Fruit fly (Drosophila melanogaster) whole organism, larva: ENCODE data around the gene CG4629.

ENCODE experiments used
- noc ChIP-seq: fragments of 200-800 bp; sonication (Bioruptor generic); optimal IDR thresholded peaks from 3 replicates; lab custom pipeline; 2019; ENCODE audit warnings: missing biosample characterization, mild to moderate bottlenecking, missing genetic modification characterization, moderate library complexity

CG4629 gene

DNA sequence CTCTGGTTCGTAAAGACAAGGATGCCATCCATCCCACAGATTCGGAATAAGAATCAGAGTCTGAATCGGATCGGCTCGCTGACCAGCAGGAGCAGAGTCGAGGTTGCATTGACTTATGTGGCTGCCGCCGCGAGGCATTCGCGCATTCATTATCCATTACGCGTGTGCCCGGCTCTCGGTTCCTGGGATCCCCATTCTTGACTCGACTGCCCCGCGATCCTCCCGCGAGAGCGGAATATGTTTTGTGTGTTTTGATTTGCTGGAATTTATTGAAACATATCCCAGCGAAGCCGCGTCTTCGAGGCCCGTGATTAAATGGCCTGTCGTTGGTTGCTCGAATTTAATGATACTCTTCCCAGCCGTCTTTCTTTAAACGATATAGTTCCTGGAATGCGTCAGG is 38.6 kb downstream of the CG4629 start:
- TF ChIP-seq noc (tag; lab: Kevin White, UChicago) = no peak

DNA sequence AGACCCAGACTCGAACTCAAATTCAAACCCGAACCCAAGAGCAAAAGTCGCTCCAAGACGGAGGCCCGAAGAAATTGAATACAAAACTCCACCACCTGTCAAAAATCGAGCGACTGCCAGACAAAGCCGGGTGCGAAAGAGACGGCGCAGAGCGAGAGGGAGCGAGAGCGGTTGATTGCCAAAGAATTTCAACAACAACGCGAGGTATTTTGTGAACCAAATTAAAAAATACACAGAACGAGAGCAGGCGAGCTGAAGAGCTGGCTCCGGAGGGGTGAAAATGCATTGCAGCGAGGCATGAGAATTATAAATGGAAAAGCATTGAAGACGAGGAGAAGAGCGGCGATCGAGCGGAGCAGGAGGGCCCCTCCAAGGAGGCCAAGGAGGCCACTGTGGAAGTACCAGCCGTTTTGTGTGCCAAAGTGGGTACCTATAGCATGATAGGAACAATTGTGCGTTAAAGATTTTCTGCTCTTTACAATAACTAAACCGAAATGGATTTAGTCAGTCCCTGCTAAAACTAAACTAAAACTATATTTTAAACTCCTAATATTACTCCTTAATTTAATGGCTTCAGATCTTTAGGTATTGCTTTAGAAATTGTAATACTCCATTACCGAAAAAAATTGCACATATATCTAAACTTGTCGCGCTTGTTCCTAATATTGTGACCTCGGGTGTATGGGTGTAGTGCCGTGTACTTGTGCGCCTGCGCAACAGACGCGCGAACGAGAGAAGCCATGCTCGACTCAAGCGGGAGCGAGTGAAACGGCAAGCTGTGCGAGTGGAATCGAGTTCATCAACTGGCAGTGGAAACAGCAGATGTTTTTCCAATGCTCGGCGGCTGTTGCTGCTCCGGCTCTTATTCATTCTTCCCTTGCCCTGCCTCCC is 39.6 kb downstream of the CG4629 start:
- TF ChIP-seq noc (tag; lab: Kevin White, UChicago) = no peak

DNA sequence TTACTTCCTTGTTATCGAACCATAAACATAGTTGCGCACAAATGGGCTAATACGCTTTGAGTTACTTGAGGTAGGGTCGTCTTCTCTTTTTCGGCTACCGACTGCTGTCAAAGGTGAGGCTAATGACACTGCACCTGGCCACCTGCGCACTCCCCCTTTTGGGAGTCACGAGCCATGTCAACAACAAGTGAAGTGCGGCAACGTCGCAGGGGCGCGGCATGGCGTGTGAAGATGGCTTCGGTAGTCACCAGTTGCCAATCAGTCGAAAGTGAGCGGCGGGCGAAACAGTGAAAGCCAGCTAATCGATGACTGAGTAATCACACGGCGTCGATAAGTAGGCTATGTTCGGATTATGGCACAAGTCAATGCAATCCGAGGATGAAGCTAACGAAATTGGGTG is 44.8 kb downstream of the CG4629 start:
- TF ChIP-seq noc (tag; lab: Kevin White, UChicago) = no peak

DNA sequence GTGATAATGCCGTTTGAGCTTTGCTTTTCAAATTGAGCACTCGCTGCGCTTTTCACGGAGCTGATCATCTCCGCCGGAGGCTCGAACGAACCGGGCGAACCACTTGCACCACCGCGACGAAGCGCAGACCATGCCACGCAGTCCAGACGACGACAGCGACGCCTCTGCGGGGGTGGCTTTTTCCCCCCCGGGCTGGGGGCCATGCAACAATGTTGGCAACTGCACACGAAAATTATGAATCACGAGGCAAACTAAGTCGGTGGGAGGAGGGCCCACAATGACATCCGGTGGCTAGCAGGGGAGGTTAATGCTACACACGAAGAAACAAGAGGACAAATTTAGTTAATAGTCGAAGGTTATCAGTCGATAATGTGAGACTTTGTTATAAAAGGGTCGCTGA is 45.7 kb downstream of the CG4629 start:
- no peak for TF ChIP-seq noc (tag; lab: Kevin White, UChicago)

DNA sequence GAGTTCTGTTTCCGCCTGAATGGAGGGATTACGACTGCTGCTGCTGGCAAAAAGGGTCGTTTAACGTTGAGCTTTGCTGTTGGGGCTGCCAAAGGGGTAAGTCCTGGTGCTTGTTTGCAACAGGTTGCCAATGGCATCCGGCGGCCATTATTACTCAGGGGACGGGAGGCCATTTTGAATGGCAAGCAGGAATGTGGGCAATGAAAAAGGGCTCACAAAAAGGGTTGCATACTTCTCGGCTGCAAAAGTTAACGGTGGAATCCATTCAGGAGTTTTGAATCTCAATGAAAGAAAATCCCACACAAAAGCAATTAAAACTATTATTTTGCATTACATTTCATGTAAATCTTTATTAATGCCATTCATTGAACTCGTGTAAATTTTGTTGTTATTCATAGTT is 52.9 kb downstream of the CG4629 start:
- TF ChIP-seq noc (tag; lab: Kevin White, UChicago) = no peak

DNA sequence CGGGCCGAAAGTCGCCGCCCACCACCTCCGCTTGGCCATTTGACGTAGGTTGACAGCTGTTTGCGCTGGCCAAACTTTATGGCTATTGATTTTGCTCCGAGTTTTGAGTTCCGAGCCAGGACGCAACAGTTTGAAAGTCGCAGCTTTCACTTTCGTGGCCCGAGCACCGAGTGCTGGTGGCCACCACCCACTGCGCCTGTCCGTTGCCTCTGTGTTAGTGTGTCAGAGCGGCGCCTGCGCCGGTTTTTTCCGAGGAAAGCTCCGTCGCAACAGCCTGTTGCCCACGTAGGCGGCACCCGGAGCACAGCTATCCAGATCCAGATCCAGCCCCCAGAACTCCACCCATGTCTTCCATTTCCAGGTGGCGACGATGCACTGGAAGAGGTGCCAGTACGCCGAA is 53.5 kb downstream of the CG4629 start:
- no peak for TF ChIP-seq noc (tag; lab: Kevin White, UChicago)

DNA sequence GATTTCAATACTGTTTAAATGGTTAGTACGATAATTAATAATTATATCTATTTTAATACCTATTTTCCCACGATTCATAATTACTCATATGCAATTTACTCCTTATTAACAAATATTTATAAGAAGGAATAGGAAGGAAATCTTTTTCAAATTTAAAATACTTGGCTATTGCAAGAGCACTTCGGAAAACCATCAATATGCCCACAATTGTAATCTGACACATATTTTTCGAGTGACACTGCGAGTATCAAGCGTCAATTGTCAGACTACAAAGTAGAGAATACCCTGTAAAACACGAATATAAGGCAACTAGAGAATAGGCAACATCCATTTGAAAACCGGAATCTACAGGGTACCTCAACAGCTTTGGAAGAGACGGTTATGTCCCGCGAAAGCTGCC is 53.9 kb downstream of the CG4629 start:
- TF ChIP-seq noc (tag; lab: Kevin White, UChicago) = no peak

DNA sequence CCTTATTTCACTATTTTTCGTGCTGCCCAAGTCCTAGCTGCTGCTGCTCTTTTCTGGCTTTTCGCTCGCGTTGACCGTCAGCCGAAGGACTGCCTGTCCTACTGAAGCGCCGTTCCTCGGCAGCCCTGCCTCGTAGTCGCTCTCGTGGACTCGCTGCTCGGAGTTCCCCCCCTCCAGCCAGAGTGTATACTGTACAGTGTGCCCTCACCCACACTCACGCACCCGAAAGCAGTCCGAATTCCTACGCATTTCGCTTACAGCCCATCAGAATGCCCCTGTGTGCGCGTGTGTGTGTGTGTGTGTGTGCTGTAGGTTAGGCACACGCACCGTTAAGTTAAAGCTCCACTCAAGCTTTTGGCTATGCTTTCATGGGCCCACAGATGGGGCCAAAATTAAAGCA is 54.3 kb downstream of the CG4629 start, which contains the start of gene IA-2:
TSS of gene IA-2 (minus strand) at position 89 of the 400 bp plus-strand sequence.
- TF ChIP-seq noc (tag; lab: Kevin White, UChicago) = no peak

DNA sequence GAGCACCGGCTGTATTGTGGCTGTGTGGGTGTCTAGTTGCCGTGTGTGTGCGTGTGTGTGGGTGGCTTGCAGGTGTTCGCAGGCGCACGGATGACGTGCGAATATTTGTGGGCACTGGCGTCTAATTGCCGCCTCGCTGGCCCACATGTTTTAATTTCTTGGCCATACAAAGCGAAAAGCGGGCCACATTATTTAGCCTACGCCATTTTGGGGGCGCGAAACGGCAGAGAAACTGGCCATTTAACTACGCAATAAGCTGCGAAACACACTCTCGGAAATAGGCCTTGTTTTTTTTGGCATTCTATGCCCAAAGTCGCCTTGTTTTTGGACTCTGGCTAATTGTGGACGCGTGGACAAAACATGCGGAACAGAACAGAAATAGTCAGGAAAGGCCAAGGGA is 55.1 kb downstream of the CG4629 start:
- no peak for TF ChIP-seq noc (tag; lab: Kevin White, UChicago)

DNA sequence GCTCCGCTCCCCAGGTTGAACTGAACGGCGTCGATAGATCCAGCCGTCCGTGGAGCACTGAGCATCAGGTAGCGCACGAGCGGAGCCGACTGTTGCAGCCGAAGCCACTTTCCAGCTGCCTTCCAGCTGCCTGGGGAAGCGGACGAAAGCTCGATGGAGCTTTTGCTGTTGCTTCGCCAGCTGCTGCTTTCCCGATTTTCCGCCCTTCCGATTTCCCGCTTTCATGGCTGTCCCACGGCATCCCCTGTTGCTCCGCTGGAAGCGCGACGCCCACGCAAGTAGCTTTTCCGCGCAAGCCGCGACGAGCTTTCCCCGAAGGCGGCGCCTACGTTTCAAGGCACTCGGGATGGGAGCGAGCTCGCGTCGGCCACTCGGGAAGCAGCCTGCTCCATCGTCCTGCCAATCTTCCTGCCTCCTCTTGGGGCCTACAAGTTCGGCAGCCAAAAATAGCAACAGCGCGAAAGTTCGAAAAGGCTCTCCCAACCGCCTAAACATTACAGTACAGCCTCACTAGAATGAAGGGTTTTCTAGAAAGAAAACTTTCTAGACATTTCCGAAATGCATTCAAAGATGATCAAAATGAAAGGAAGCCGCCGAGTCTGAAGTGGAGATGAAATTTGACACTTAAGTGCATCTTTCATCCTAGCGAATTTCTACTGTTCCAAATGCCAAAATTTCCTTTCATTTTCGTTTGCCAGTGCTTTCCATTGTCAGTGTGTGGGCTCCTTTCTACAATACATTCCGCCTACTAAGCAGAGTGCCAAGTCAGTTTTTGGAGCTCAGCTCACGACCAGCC is 58.9 kb downstream of the CG4629 start:
- peak; percentile 14 for TF ChIP-seq noc (tag; lab: Kevin White, UChicago)

DNA sequence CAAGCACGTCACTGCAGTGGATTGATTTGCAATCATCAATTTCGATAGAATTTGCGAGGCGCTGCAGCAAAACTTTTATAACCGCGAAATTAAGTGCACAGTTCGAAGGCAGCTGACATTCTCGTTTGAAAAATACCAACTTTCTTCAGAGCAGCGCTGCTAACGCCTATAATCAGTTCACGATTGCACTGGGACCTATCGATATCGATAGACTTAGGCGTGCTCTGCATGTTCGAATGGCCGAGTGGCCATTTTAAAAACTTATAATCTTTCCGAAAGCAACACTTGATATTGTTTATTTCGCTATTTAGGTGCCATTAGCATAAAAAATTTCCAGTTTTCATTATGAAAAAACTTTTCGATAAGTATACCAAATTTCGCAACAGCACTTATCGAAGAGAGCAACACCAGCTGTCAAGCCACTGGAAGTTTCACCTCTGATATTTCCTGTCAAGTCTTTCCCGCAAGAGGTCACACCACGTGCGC is 65.5 kb downstream of the CG4629 start, which contains the start of gene gNacalpha:
TSS of gene gNacalpha (plus strand) at position 436 of the 486 bp plus-strand sequence.
- TF ChIP-seq noc (tag; lab: Kevin White, UChicago) = no peak
